In genomic region chr3L:851061-851460, dm6 we compare ENCODE assay signal across 4 fruit fly cellular contexts.
TF ChIP-seq lines count a peak whose summit lies in the region.

Gene Dci, plus strand, starts transcription at chr3L:851346.

TF ChIP-seq in whole organism, adult, 20 proteins besides CTCF, POLR2A, EP300 and RAD21 (continued from another document):
- TF ChIP-seq pad (GFP tag; optimal IDR thresholded peaks at IDR 0.05; lab: Kevin White, UChicago) (peak; percentile 14), CG12768 (GFP tag; optimal IDR thresholded peaks at IDR 0.05; lab: Kevin White, UChicago) (peak; percentile 56)
TF ChIP-seq in whole organism, adult: peak in this region for 16.

TF ChIP-seq in whole organism, embryonic, 481 proteins besides CTCF, POLR2A, EP300 and RAD21 (continued from another document and continues in another):
- TF ChIP-seq cad (GFP tag; optimal IDR thresholded peaks at IDR 0.05; lab: Kevin White, UChicago) (no peak), hbn (GFP tag; IDR thresholded peaks at IDR 0.05; lab: Robert Waterston, UW; ENCODE audit: partially characterized antibody) (peak; percentile 89), Drgx (GFP tag; IDR thresholded peaks at IDR 0.05; lab: Robert Waterston, UW) (no peak), CG6765 (GFP tag; optimal IDR thresholded peaks at IDR 0.05; lab: Kevin White, UChicago) (no peak), E2f2 (GFP tag; IDR thresholded peaks at IDR 0.05; lab: Robert Waterston, UW) (peak; percentile 96), CG6175 (GFP tag; IDR thresholded peaks at IDR 0.05; lab: Robert Waterston, UW) (no peak), CG30403 (GFP tag; optimal IDR thresholded peaks at IDR 0.05; lab: Kevin White, UChicago) (peak; percentile 85), insv (GFP tag; optimal IDR thresholded peaks at IDR 0.05; lab: Kevin White, UChicago) (peak in 1 of 2 experiments; percentile 64), jigr1 (GFP tag; IDR thresholded peaks at IDR 0.05; lab: Robert Waterston, UW) (peak; percentile 48; the same call in 1 of the 3 replicates), CG12236 (GFP tag; optimal IDR thresholded peaks at IDR 0.05; lab: Kevin White, UChicago) (no peak), CG11398 (GFP tag; optimal IDR thresholded peaks at IDR 0.05; lab: Kevin White, UChicago) (peak; percentile 41), danr (GFP tag; IDR thresholded peaks at IDR 0.05; lab: Robert Waterston, UW) (peak; percentile 59; the same call in 1 of the 2 replicates), Antp (GFP tag; optimal IDR thresholded peaks at IDR 0.05; lab: Kevin White, UChicago) (peak; percentile 65), ato (GFP tag; IDR thresholded peaks at IDR 0.05; lab: Robert Waterston, UW; ENCODE audit: partially characterized antibody) (0 out of 2 replicates have a peak, but pooled peaks have one; percentile 41), PHDP (tag; optimal IDR thresholded peaks at IDR 0.05; lab: Kevin White, UChicago) (no peak), Xbp1 (GFP tag; optimal IDR thresholded peaks at IDR 0.05; lab: Kevin White, UChicago) (peak; percentile 87), her (GFP tag; optimal IDR thresholded peaks at IDR 0.05; lab: Kevin White, UChicago) (peak; percentile 11), CG9932 (GFP tag; IDR thresholded peaks at IDR 0.05; lab: Robert Waterston, UW) (peak; percentile 89), Gug (GFP tag; IDR thresholded peaks at IDR 0.05; lab: Robert Waterston, UW) (peak; percentile 41; the same call in 2 of the 4 replicates), wek (GFP tag; optimal IDR thresholded peaks at IDR 0.05; lab: Kevin White, UChicago) (peak; percentile 97), h (optimal IDR thresholded peaks at IDR 0.05; lab: Kevin White, UChicago) (no peak), E2f1 (GFP tag; IDR thresholded peaks at IDR 0.05; lab: Robert Waterston, UW) (peak; percentile 68), vfl (GFP tag; optimal IDR thresholded peaks at IDR 0.05; lab: Kevin White, UChicago) (peak; percentile 35), CG14860 (GFP tag; IDR thresholded peaks at IDR 0.05; lab: Robert Waterston, UW; ENCODE audit: partially characterized antibody) (peak; percentile 74; the same call in 2 of the 3 replicates), CG1602 (GFP tag; optimal IDR thresholded peaks at IDR 0.05; lab: Kevin White, UChicago) (peak; percentile 71), CG11093 (GFP tag; IDR thresholded peaks at IDR 0.05; lab: Robert Waterston, UW) (peak; percentile 69; the same call in 2 of the 3 replicates), CG15269 (tag; optimal IDR thresholded peaks at IDR 0.05; lab: Kevin White, UChicago) (no peak), peb (GFP tag; IDR thresholded peaks at IDR 0.05; lab: Robert Waterston, UW) (0 out of 2 replicates have a peak, but pooled peaks have one; percentile 34), lilli (GFP tag; optimal IDR thresholded peaks at IDR 0.05; lab: Kevin White, UChicago) (peak; percentile 77), gce (GFP tag; IDR thresholded peaks at IDR 0.05; lab: Robert Waterston, UW) (peak; percentile 42; the same call in 1 of the 3 replicates), CG12391 (tag; optimal IDR thresholded peaks at IDR 0.05; lab: Kevin White, UChicago) (peak; percentile 83), CG15011 (GFP tag; optimal IDR thresholded peaks at IDR 0.05; lab: Kevin White, UChicago) (no peak), Atf6 (GFP tag; IDR thresholded peaks at IDR 0.05; lab: Robert Waterston, UW) (peak; percentile 76), hb (GFP tag; IDR thresholded peaks at IDR 0.05; lab: Robert Waterston, UW; ENCODE audit: partially characterized antibody) (peak; percentile 61; the same call in 2 of the 3 replicates), sisA (GFP tag; IDR thresholded peaks at IDR 0.05; lab: Robert Waterston, UW) (peak; percentile 91), CG6272 (GFP tag; IDR thresholded peaks at IDR 0.05; lab: Robert Waterston, UW) (peak; percentile 62), CG2712 (tag; optimal IDR thresholded peaks at IDR 0.05; lab: Kevin White, UChicago) (peak; percentile 68), Lhr (GFP tag; optimal IDR thresholded peaks at IDR 0.05; lab: Kevin White, UChicago) (peak; percentile 27), HLH54F (GFP tag; optimal IDR thresholded peaks at IDR 0.05; lab: Kevin White, UChicago) (peak; percentile 76), pnt (GFP tag; optimal IDR thresholded peaks at IDR 0.05; lab: Kevin White, UChicago) (peak; percentile 62)

TF ChIP-seq in whole organism, prepupa, 60 proteins besides CTCF, POLR2A, EP300 and RAD21 (continued from another document):
- no peak for TF ChIP-seq CG34406 (GFP tag; optimal IDR thresholded peaks at IDR 0.05; lab: Kevin White, UChicago)
- TF ChIP-seq CG11294 (GFP tag; IDR thresholded peaks at IDR 0.05; lab: Robert Waterston, UW) = peak; percentile 21; the same call in 1 of the 2 replicates
- peak; percentile 71 for TF ChIP-seq cyc (GFP tag; optimal IDR thresholded peaks at IDR 0.05; lab: Kevin White, UChicago)
- TF ChIP-seq CG32006 (GFP tag; optimal IDR thresholded peaks at IDR 0.05; lab: Kevin White, UChicago) = peak; percentile 62
- peak; percentile 70 for TF ChIP-seq lz (GFP tag; optimal IDR thresholded peaks at IDR 0.05; lab: Kevin White, UChicago)
- peak; percentile 72 for TF ChIP-seq CG10631 (GFP tag; optimal IDR thresholded peaks at IDR 0.05; lab: Kevin White, UChicago)
- no peak for TF ChIP-seq Eip93F (GFP tag; optimal IDR thresholded peaks at IDR 0.05; lab: Kevin White, UChicago)
- TF ChIP-seq CG10669 (GFP tag; optimal IDR thresholded peaks at IDR 0.05; lab: Kevin White, UChicago) = no peak
- TF ChIP-seq CG7368 (GFP tag; optimal IDR thresholded peaks at IDR 0.05; lab: Kevin White, UChicago) = peak; percentile 16
- TF ChIP-seq CG6276 (GFP tag; optimal IDR thresholded peaks at IDR 0.05; lab: Kevin White, UChicago) = no peak
- no peak; the same call in 2 of the 3 replicates for TF ChIP-seq CG8119 (GFP tag; IDR thresholded peaks at IDR 0.05; lab: Robert Waterston, UW)
- TF ChIP-seq CG11902 (GFP tag; optimal IDR thresholded peaks at IDR 0.05; lab: Kevin White, UChicago) = peak; percentile 13
- no peak for TF ChIP-seq spab (GFP tag; optimal IDR thresholded peaks at IDR 0.05; lab: Kevin White, UChicago)
- no peak for TF ChIP-seq Ets96B (tag; optimal IDR thresholded peaks at IDR 0.05; lab: Kevin White, UChicago)
- TF ChIP-seq esn (GFP tag; optimal IDR thresholded peaks at IDR 0.05; lab: Kevin White, UChicago) = peak; percentile 77
- peak; percentile 87 for TF ChIP-seq CG6163 (GFP tag; IDR thresholded peaks at IDR 0.05; lab: Robert Waterston, UW)
- no peak for TF ChIP-seq CG6854 (GFP tag; optimal IDR thresholded peaks at IDR 0.05; lab: Kevin White, UChicago)
- no peak for TF ChIP-seq Hr4 (GFP tag; optimal IDR thresholded peaks at IDR 0.05; lab: Kevin White, UChicago)
- TF ChIP-seq Sox102F (GFP tag; optimal IDR thresholded peaks at IDR 0.05; lab: Kevin White, UChicago) = peak; percentile 51
- TF ChIP-seq acj6 (GFP tag; optimal IDR thresholded peaks at IDR 0.05; lab: Kevin White, UChicago) = peak; percentile 66
- peak; percentile 59 for TF ChIP-seq Sox15 (GFP tag; optimal IDR thresholded peaks at IDR 0.05; lab: Kevin White, UChicago)
- TF ChIP-seq net (GFP tag; optimal IDR thresholded peaks at IDR 0.05; lab: Kevin White, UChicago) = no peak
- peak; percentile 57 for TF ChIP-seq CG15336 (GFP tag; IDR thresholded peaks at IDR 0.05; lab: Robert Waterston, UW)
- peak in 1 of 2 experiments; percentile 33 for TF ChIP-seq salr (GFP tag; optimal IDR thresholded peaks at IDR 0.05; lab: Kevin White, UChicago)
- peak; percentile 35 for TF ChIP-seq CG8319 (GFP tag; optimal IDR thresholded peaks at IDR 0.05; lab: Kevin White, UChicago)
- TF ChIP-seq CG6808 (GFP tag; optimal IDR thresholded peaks at IDR 0.05; lab: Kevin White, UChicago) = no peak
- TF ChIP-seq CG16779 (tag; optimal IDR thresholded peaks at IDR 0.05; lab: Kevin White, UChicago) = no peak
- TF ChIP-seq dac (GFP tag; optimal IDR thresholded peaks at IDR 0.05; lab: Kevin White, UChicago) = peak; percentile 5
- no peak for TF ChIP-seq Lpt (GFP tag; optimal IDR thresholded peaks at IDR 0.05; lab: Kevin White, UChicago)
- TF ChIP-seq CG31627 (GFP tag; optimal IDR thresholded peaks at IDR 0.05; lab: Kevin White, UChicago) = peak; percentile 80
- peak; percentile 61 for TF ChIP-seq Smox (GFP tag; optimal IDR thresholded peaks at IDR 0.05; lab: Kevin White, UChicago)
- no peak for TF ChIP-seq CG9139 (GFP tag; optimal IDR thresholded peaks at IDR 0.05; lab: Kevin White, UChicago)
- no peak for TF ChIP-seq vri (GFP tag; optimal IDR thresholded peaks at IDR 0.05; lab: Kevin White, UChicago)
- TF ChIP-seq svp (GFP tag; lab: Kevin White, UChicago) = peak; percentile 95
- TF ChIP-seq dsx (GFP tag; optimal IDR thresholded peaks at IDR 0.05; lab: Kevin White, UChicago; ENCODE audit: poor library complexity, severe bottlenecking) = peak; percentile 56
- TF ChIP-seq eg (GFP tag; IDR thresholded peaks at IDR 0.05; lab: Robert Waterston, UW) = peak; percentile 64
- no peak for TF ChIP-seq Gug (GFP tag; IDR thresholded peaks at IDR 0.05; lab: Robert Waterston, UW)
- TF ChIP-seq CG8632 (GFP tag; optimal IDR thresholded peaks at IDR 0.05; lab: Kevin White, UChicago) = no peak
- peak; percentile 40 for TF ChIP-seq CG11762 (GFP tag; optimal IDR thresholded peaks at IDR 0.05; lab: Kevin White, UChicago; ENCODE audit: insufficient read depth)
TF ChIP-seq in whole organism, prepupa: peak in this region for 36.

TF ChIP-seq in whole organism, wandering third instar larva, 38 proteins besides CTCF, POLR2A, EP300 and RAD21 (continued from another document):
- no peak for TF ChIP-seq CrebA (GFP tag; optimal IDR thresholded peaks at IDR 0.05; lab: Kevin White, UChicago; ENCODE audit: borderline replicate concordance)
- peak; percentile 56 for TF ChIP-seq ey (GFP tag; optimal IDR thresholded peaks at IDR 0.05; lab: Kevin White, UChicago)
- TF ChIP-seq dl (GFP tag; optimal IDR thresholded peaks at IDR 0.05; lab: Kevin White, UChicago; ENCODE audit: insufficient read depth in 1 of 2, partially characterized antibody in 2 of 2) = no peak
- no peak for TF ChIP-seq Dif (GFP tag; optimal IDR thresholded peaks at IDR 0.05; lab: Kevin White, UChicago; ENCODE audit: partially characterized antibody)
